Worm (Caenorhabditis elegans) whole organism, late embryonic: ENCODE measurements around the gene R05H10.1.

ENCODE experiments used
- C08G9.2 ChIP-seq: sonication (generic microtip); optimal IDR thresholded peaks from 2 replicates; lab custom pipeline; 2016; ENCODE audit warnings: mild to moderate bottlenecking, missing genetic modification characterization, moderate library complexity, missing compliant biosample characterization
- F13H6.1 ChIP-seq: sonication (generic microtip); optimal IDR thresholded peaks from 2 replicates; lab custom pipeline; 2016; ENCODE audit warnings: missing genetic modification characterization, missing compliant biosample characterization
- T23F11.4 ChIP-seq: fragments of 200-800 bp; sonication (Bioruptor generic); optimal IDR thresholded peaks from 2 replicates; lab custom pipeline; 2018; ENCODE audit warnings: mild to moderate bottlenecking, missing genetic modification characterization, missing compliant biosample characterization
- Y22D7AL.16 ChIP-seq: sonication (generic microtip); optimal IDR thresholded peaks from 2 replicates; lab custom pipeline; 2016; ENCODE audit warnings: missing genetic modification characterization, missing compliant biosample characterization
- ama-1 ChIP-seq: fragments of 150-350 bp; optimal IDR thresholded peaks from 2 replicates; lab custom pipeline; 2014
- ceh-18 ChIP-seq: sonication (generic microtip); optimal IDR thresholded peaks from 2 replicates; lab custom pipeline; 2016; ENCODE audit warnings: missing genetic modification characterization, missing compliant biosample characterization
- ceh-2 ChIP-seq: sonication (generic microtip); optimal IDR thresholded peaks from 2 replicates; lab custom pipeline; 2016; ENCODE audit warnings: missing genotype, missing genetic modification characterization, missing compliant biosample characterization
- ceh-22 ChIP-seq: sonication (generic microtip); optimal IDR thresholded peaks from 2 replicates; lab custom pipeline; 2017; ENCODE audit warnings: missing biosample characterization, missing genetic modification characterization
- ceh-24 ChIP-seq: sonication (generic microtip); optimal IDR thresholded peaks from 2 replicates; lab custom pipeline; 2016; ENCODE audit warnings: mild to moderate bottlenecking, missing genetic modification characterization, missing compliant biosample characterization
- ceh-30 ChIP-seq: fragments of 150-350 bp; optimal IDR thresholded peaks from 2 replicates; lab custom pipeline; 2014; ENCODE audit warnings: missing biosample characterization, missing genetic modification characterization
- ceh-31 ChIP-seq: sonication (generic microtip); optimal IDR thresholded peaks from 2 replicates; lab custom pipeline; 2016; ENCODE audit warnings: missing genetic modification characterization, missing compliant biosample characterization
- ceh-34 ChIP-seq: sonication (generic microtip); optimal IDR thresholded peaks from 2 replicates; lab custom pipeline; 2016; ENCODE audit warnings: mild to moderate bottlenecking, missing genetic modification characterization, missing compliant biosample characterization
- ceh-48 ChIP-seq: sonication (generic microtip); optimal IDR thresholded peaks from 2 replicates; lab custom pipeline; 2016; ENCODE audit warnings: missing genetic modification characterization, inconsistent platforms, missing compliant biosample characterization
- dmd-4 ChIP-seq: sonication (generic microtip); optimal IDR thresholded peaks from 2 replicates; lab custom pipeline; 2016; ENCODE audit warnings: borderline replicate concordance, missing genetic modification characterization, missing compliant biosample characterization
- dve-1 ChIP-seq: sonication (generic microtip); optimal IDR thresholded peaks from 2 replicates; lab custom pipeline; 2017; ENCODE audit warnings: antibody characterized with exemption, mild to moderate bottlenecking, missing genetic modification characterization, missing compliant biosample characterization
- elt-2 ChIP-seq: sonication (generic microtip); optimal IDR thresholded peaks from 2 replicates; lab custom pipeline; 2016; ENCODE audit warnings: missing genetic modification reagents, missing genetic modification characterization, missing compliant biosample characterization
- ets-4 ChIP-seq: sonication (generic microtip); optimal IDR thresholded peaks from 2 replicates; lab custom pipeline; 2016; ENCODE audit warnings: missing genetic modification characterization, missing compliant biosample characterization
- fax-1 ChIP-seq: sonication (generic microtip); optimal IDR thresholded peaks from 2 replicates; lab custom pipeline; 2016; ENCODE audit warnings: missing genotype, missing genetic modification characterization, missing compliant biosample characterization
- fkh-6 ChIP-seq: sonication (generic microtip); optimal IDR thresholded peaks from 2 replicates; lab custom pipeline; 2016; ENCODE audit warnings: missing genetic modification characterization, missing compliant biosample characterization
- hlh-15 ChIP-seq: sonication (generic microtip); optimal IDR thresholded peaks from 2 replicates; lab custom pipeline; 2016; ENCODE audit warnings: missing genetic modification characterization, missing compliant biosample characterization
- hlh-30 ChIP-seq: sonication (generic microtip); optimal IDR thresholded peaks from 2 replicates; lab custom pipeline; 2017; ENCODE audit warnings: antibody characterized with exemption, missing genetic modification characterization, missing compliant biosample characterization; ENCODE audit not compliant: insufficient read depth
- hlh-6 ChIP-seq: sonication (generic microtip); optimal IDR thresholded peaks from 2 replicates; lab custom pipeline; 2016; ENCODE audit warnings: missing genotype, missing genetic modification characterization, missing compliant biosample characterization
- hlh-8 ChIP-seq: sonication (generic microtip); optimal IDR thresholded peaks from 2 replicates; lab custom pipeline; 2016; ENCODE audit warnings: missing genotype, missing genetic modification characterization, missing compliant biosample characterization
- lim-6 ChIP-seq: sonication (generic microtip); optimal IDR thresholded peaks from 2 replicates; lab custom pipeline; 2016; ENCODE audit warnings: missing genetic modification characterization, missing compliant biosample characterization
- nfya-1 ChIP-seq: sonication (generic microtip); optimal IDR thresholded peaks from 2 replicates; lab custom pipeline; 2017; ENCODE audit warnings: missing genetic modification characterization, mild to moderate bottlenecking, missing compliant biosample characterization, antibody characterized with exemption, moderate library complexity
- nhr-11 ChIP-seq: fragments of 150-350 bp; optimal IDR thresholded peaks from 2 replicates; lab custom pipeline; 2014; ENCODE audit warnings: missing biosample characterization, missing genetic modification characterization
- nhr-232 ChIP-seq: sonication (generic microtip); optimal IDR thresholded peaks from 2 replicates; lab custom pipeline; 2016; ENCODE audit warnings: missing genetic modification characterization, missing compliant biosample characterization
- npax-4 ChIP-seq: sonication (generic microtip); optimal IDR thresholded peaks from 2 replicates; lab custom pipeline; 2016; ENCODE audit warnings: missing genetic modification characterization, missing compliant biosample characterization
- pag-3 ChIP-seq: sonication (generic microtip); optimal IDR thresholded peaks from 2 replicates; lab custom pipeline; 2016; ENCODE audit warnings: missing compliant biosample characterization, missing genetic modification characterization, borderline replicate concordance
- pat-9 ChIP-seq: fragments of 200-800 bp; sonication (Bioruptor generic); optimal IDR thresholded peaks from 2 replicates; lab custom pipeline; 2018; ENCODE audit warnings: mild to moderate bottlenecking, missing genetic modification characterization, moderate library complexity, missing compliant biosample characterization
- pax-1 ChIP-seq: fragments of 150-350 bp; optimal IDR thresholded peaks from 2 replicates; lab custom pipeline; 2014; ENCODE audit warnings: missing biosample characterization, missing genetic modification characterization
- pha-2 ChIP-seq: sonication (generic microtip); optimal IDR thresholded peaks from 2 replicates; lab custom pipeline; 2017; ENCODE audit warnings: mild to moderate bottlenecking, missing genetic modification characterization, missing compliant biosample characterization
- pha-4 ChIP-seq: fragments of 150-350 bp; optimal IDR thresholded peaks from 2 replicates; lab custom pipeline; 2018; ENCODE audit warnings: missing biosample characterization, missing genetic modification reagents, missing genetic modification characterization
- pros-1 ChIP-seq: fragments of 150-350 bp; optimal IDR thresholded peaks from 2 replicates; lab custom pipeline; 2014; ENCODE audit warnings: missing biosample characterization, missing genetic modification reagents, missing genetic modification characterization
- ref-2 ChIP-seq: sonication (generic microtip); optimal IDR thresholded peaks from 2 replicates; lab custom pipeline; 2016; ENCODE audit warnings: missing genetic modification characterization, missing compliant biosample characterization
- syd-9 ChIP-seq: sonication (generic microtip); optimal IDR thresholded peaks from 2 replicates; lab custom pipeline; 2016; ENCODE audit warnings: mild to moderate bottlenecking, missing genetic modification characterization, moderate library complexity, missing compliant biosample characterization
- tbx-2 ChIP-seq: sonication (generic microtip); optimal IDR thresholded peaks from 2 replicates; lab custom pipeline; 2016; ENCODE audit warnings: missing genetic modification characterization, missing compliant biosample characterization
- tbx-7 ChIP-seq: sonication (generic microtip); optimal IDR thresholded peaks from 2 replicates; lab custom pipeline; 2016; ENCODE audit warnings: missing genotype, missing genetic modification characterization, missing compliant biosample characterization
- unc-42 ChIP-seq: sonication (generic microtip); optimal IDR thresholded peaks from 2 replicates; lab custom pipeline; 2016; ENCODE audit warnings: missing genotype, missing genetic modification characterization, missing compliant biosample characterization
- unc-55 ChIP-seq: sonication (generic microtip); optimal IDR thresholded peaks from 2 replicates; lab custom pipeline; 2017; ENCODE audit warnings: missing biosample characterization, missing genetic modification reagents, missing genetic modification characterization
- zip-5 ChIP-seq: sonication (generic microtip); optimal IDR thresholded peaks from 2 replicates; lab custom pipeline; 2016; ENCODE audit warnings: missing genetic modification characterization, missing compliant biosample characterization

Gene R05H10.1

ce11 chrII:14825413-14825812 lies 26.2 kb upstream of the R05H10.1 start:
- TF ChIP-seq unc-55 (GFP tag; lab: Kevin White, UChicago) (peak; percentile 22), syd-9 (no peak)

DNA sequence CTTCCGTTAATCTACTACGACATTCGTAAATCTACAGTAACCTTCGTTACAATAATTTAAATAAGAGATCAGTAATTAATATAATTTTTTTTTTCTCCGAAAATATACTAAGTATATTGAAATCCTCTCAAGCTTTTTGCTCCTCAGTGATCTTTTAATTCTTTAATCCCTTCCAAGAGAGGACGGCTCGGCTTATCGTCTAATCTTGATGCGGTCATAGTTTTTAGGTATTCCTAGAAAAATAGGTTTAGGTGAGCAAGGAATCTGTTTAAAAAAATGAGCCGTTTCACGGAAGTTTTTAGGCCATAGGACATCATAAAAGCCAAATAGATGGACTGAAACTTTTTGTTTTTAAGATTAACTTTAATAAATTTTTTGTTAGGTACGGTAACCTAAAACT lies 19.6 kb upstream of the R05H10.1 start:
- no peak for TF ChIP-seq pha-2 (tag; lab: Kevin White, UChicago)
- TF ChIP-seq ets-4 (tag; lab: Kevin White, UChicago), result no peak
- no peak for TF ChIP-seq nhr-11 (tag; lab: Kevin White, UChicago)
- TF ChIP-seq hlh-30, result no peak
- no peak for TF ChIP-seq hlh-6 (tag; lab: Kevin White, UChicago)
- no peak for TF ChIP-seq ceh-34 (tag; lab: Kevin White, UChicago)
- TF ChIP-seq ceh-48 (tag; lab: Kevin White, UChicago), result no peak
- no peak for TF ChIP-seq elt-2 (tag; lab: Kevin White, UChicago)
- no peak for TF ChIP-seq nfya-1 (tag; lab: Kevin White, UChicago)
- TF ChIP-seq C08G9.2 (tag; lab: Kevin White, UChicago), result no peak
- TF ChIP-seq hlh-15 (tag; lab: Kevin White, UChicago), result no peak
- no peak for TF ChIP-seq pat-9
- TF ChIP-seq lim-6 (tag; lab: Kevin White, UChicago), result no peak
- TF ChIP-seq dmd-4 (tag; lab: Kevin White, UChicago), result no peak
- no peak for TF ChIP-seq zip-5 (tag; lab: Kevin White, UChicago)
- TF ChIP-seq ceh-18 (tag; lab: Kevin White, UChicago), result no peak

DNA sequence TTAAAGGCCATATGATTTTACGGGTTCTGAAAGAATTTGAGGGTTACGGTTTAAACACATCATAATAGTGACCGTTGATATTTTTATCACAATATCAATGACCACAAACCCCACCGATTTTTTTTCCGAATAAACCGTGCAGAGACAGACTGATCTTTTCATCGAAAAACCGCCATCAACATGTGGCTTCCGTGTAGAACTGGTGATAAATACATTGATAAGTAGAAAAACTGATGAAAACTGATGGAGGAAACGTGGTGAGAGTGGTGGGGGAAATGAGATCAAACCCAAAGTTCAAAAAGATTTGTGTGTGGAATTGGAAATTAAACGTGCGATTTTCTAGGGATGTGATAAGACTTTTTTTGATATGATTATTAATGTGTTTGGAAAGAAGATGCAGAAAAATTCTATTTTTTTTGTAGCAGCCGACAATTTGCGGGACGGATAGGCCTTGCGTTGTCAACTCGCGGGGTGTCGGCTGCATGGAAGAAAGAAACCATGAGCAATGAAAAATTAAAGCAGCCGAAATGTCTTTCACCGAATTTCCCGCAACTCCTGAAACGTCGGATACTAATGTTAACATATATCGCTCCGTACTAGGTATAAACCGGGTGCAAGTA lies 12.9 kb upstream of the R05H10.1 start:
- no peak for TF ChIP-seq dve-1 (tag; lab: Kevin White, UChicago)
- no peak for TF ChIP-seq pax-1 (tag; lab: Kevin White, UChicago)
- TF ChIP-seq Y22D7AL.16 (tag; lab: Kevin White, UChicago), result no peak
- TF ChIP-seq syd-9, result no peak
- TF ChIP-seq ceh-30 (tag; lab: Kevin White, UChicago), result no peak
- no peak for TF ChIP-seq ets-4 (tag; lab: Kevin White, UChicago)

ce11 chrII:14841253-14841652 lies 10.4 kb upstream of the R05H10.1 start:
- TF ChIP-seq hlh-30, result no peak
- no peak for TF ChIP-seq ceh-22 (tag; lab: Kevin White, UChicago)
- no peak for TF ChIP-seq tbx-2 (tag; lab: Kevin White, UChicago)
- no peak for TF ChIP-seq ceh-24 (tag; lab: Kevin White, UChicago)
- TF ChIP-seq unc-42 (tag; lab: Kevin White, UChicago), result no peak
- no peak for TF ChIP-seq ceh-30 (tag; lab: Kevin White, UChicago)
- TF ChIP-seq C08G9.2 (tag; lab: Kevin White, UChicago), result no peak
- no peak for TF ChIP-seq elt-2 (tag; lab: Kevin White, UChicago)
- no peak for TF ChIP-seq fax-1
- no peak for TF ChIP-seq npax-4 (tag; lab: Kevin White, UChicago)
- no peak for TF ChIP-seq zip-5 (tag; lab: Kevin White, UChicago)
- no peak for TF ChIP-seq pax-1 (tag; lab: Kevin White, UChicago)
- TF ChIP-seq pros-1 (tag; lab: Kevin White, UChicago), result no peak
- no peak for TF ChIP-seq tbx-7 (tag; lab: Kevin White, UChicago)

DNA sequence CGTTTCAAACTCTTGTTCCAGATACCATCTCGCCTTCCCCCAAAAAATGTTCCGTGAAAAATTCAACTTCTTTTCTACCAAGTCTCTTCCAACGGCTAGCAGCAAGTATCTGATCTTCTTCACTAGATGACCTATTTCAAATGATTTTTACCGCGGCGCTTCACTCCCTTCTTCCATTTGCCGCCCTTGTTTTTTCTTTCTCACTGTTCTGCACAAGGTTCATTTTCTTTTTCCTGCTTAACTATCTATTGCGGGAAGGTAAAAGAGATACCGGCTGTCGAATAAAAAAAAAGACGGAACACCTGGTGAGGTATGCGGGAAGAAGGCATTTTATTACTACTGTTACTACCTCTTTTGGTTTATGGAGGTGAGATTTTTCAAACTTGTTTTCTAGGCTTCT lies 8.6 kb upstream of the R05H10.1 start, which contains the start of gene cdh-7:
Gene cdh-7 (plus strand): TSS at position 214 of the 400 bp plus-strand sequence.
- TF ChIP-seq hlh-8 (tag; lab: Kevin White, UChicago) (no peak), T23F11.4 (GFP tag; lab: Kevin White, UChicago) (no peak), ceh-30 (tag; lab: Kevin White, UChicago) (no peak), ref-2 (tag; lab: Kevin White, UChicago) (no peak), pha-4 (tag; lab: Kevin White, UChicago) (no peak), ceh-2 (tag; lab: Kevin White, UChicago) (no peak), nhr-232 (no peak), tbx-2 (tag; lab: Kevin White, UChicago) (no peak), ama-1 (no peak), syd-9 (no peak), pag-3 (tag; lab: Kevin White, UChicago) (no peak), hlh-30 (no peak), fkh-6 (no peak), pax-1 (tag; lab: Kevin White, UChicago) (no peak), F13H6.1 (no peak), ceh-31 (tag; lab: Kevin White, UChicago) (no peak), ceh-34 (tag; lab: Kevin White, UChicago) (no peak)
